Worm (Caenorhabditis elegans) whole organism, L1 larva: ENCODE results near the gene amt-4.

Source experiments
- ceh-82 ChIP-seq, 3 experiments: fragments of 150-350 bp in 1 of 3; sonication (generic microtip) in 2 of 3; optimal IDR thresholded peaks; 2 replicates each; lab custom pipeline; 2014 to 2017; ENCODE audit warnings: missing biosample characterization in 3 of 3, missing genetic modification characterization in 3 of 3
- ces-1 ChIP-seq: fragments of 150-350 bp; optimal IDR thresholded peaks from 2 replicates; lab custom pipeline; 2014; ENCODE audit warnings: missing biosample characterization, missing genetic modification reagents, missing genetic modification characterization
- elt-3 ChIP-seq, 6 experiments: fragments of 150-350 bp in 1 of 6; sonication (generic microtip); optimal IDR thresholded peaks; 2 replicates each; lab custom pipeline; 2017 to 2018; ENCODE audit warnings: missing biosample characterization in 6 of 6, missing genetic modification characterization in 6 of 6, inconsistent platforms in 1 of 6
- nhr-77 ChIP-seq: fragments of 150-350 bp; optimal IDR thresholded peaks from 2 replicates; lab custom pipeline; 2014; ENCODE audit warnings: missing biosample characterization, missing genetic modification characterization
- skn-1 ChIP-seq: fragments of 150-350 bp; optimal IDR thresholded peaks from 2 replicates; lab custom pipeline; 2014; ENCODE audit warnings: missing biosample characterization, missing genetic modification characterization
- snpc-4 ChIP-seq: fragments of 150-350 bp; optimal IDR thresholded peaks from 2 replicates; lab custom pipeline; 2014; ENCODE audit warnings: missing biosample characterization, missing genetic modification characterization
- snu-23 ChIP-seq: sonication (generic microtip); optimal IDR thresholded peaks from 2 replicates; lab custom pipeline; 2016; ENCODE audit warnings: missing genetic modification characterization, missing compliant biosample characterization

ce11 chrX:4521166-4521565 lies 43.9 kb upstream of the amt-4 start:
- no peak for TF ChIP-seq snpc-4 (tag; lab: Kevin White, UChicago)
- TF ChIP-seq ces-1 = no peak
- TF ChIP-seq elt-3 (tag; optimal IDR thresholded peaks at IDR 0.05; lab: Kevin White, UChicago) = peak in 1 of 6 experiments; percentile 15
- no peak for TF ChIP-seq ceh-82 (tag; optimal IDR thresholded peaks at IDR 0.05; lab: Kevin White, UChicago)
- TF ChIP-seq snu-23 (GFP tag; lab: Kevin White, UChicago) = no peak
- TF ChIP-seq skn-1 (tag; lab: Kevin White, UChicago) = no peak
- no peak for TF ChIP-seq nhr-77 (tag; lab: Kevin White, UChicago)
